Fruit fly (Drosophila melanogaster): ENCODE measurements around the gene Gel.
A peak's percentile ranks its signal among the peaks of the same experiment; 100 is the strongest.
"Not testable (repeated sequence)": the region's sequence is repeated elsewhere in the genome, so short reads cannot be mapped to it uniquely, and the experiment has no call there.

Gene Gel

dm6 chr3R:4211483-4211882 lies 23.5 kb upstream of the Gel start, which contains the start of gene aux:
TSS of gene aux (plus strand) at chr3R:4211783.
- TF ChIP-seq fd59A, ss, CG31627 (GFP tag; optimal IDR thresholded peaks at IDR 0.05): not testable (repeated sequence)

- TF ChIP-seq Ets21C (GFP tag; optimal IDR thresholded peaks at IDR 0.05): peak; percentile 73
- TF ChIP-seq eg (GFP tag; IDR thresholded peaks at IDR 0.05): peak; percentile 95
- TF ChIP-seq pdm3 (GFP tag; optimal IDR thresholded peaks at IDR 0.05): peak; percentile 89
- TF ChIP-seq dsx (GFP tag; optimal IDR thresholded peaks at IDR 0.05; ENCODE audit: poor library complexity, severe bottlenecking): peak; percentile 82
- TF ChIP-seq fkh (GFP tag; optimal IDR thresholded peaks at IDR 0.05): no peak
- peak; percentile 93 for TF ChIP-seq CG7368 (GFP tag; optimal IDR thresholded peaks at IDR 0.05)
- peak; percentile 93 for TF ChIP-seq CG3919 (GFP tag; optimal IDR thresholded peaks at IDR 0.05)
- TF ChIP-seq vri (GFP tag; optimal IDR thresholded peaks at IDR 0.05): peak; percentile 66
- TF ChIP-seq CG32006 (GFP tag; optimal IDR thresholded peaks at IDR 0.05): peak; percentile 87
- peak; percentile 88 for TF ChIP-seq CG8119 (GFP tag; IDR thresholded peaks at IDR 0.05)
- TF ChIP-seq CG11902 (GFP tag; optimal IDR thresholded peaks at IDR 0.05): peak; percentile 92
- peak; percentile 89 for TF ChIP-seq Ets96B (tag; optimal IDR thresholded peaks at IDR 0.05)
- peak; percentile 80 for TF ChIP-seq CG4318 (GFP tag; optimal IDR thresholded peaks at IDR 0.05)
- peak; percentile 47 for TF ChIP-seq CG6854 (GFP tag; optimal IDR thresholded peaks at IDR 0.05)
- peak; percentile 76 for TF ChIP-seq Smox (GFP tag; optimal IDR thresholded peaks at IDR 0.05)
- TF ChIP-seq fd85E (GFP tag; optimal IDR thresholded peaks at IDR 0.05): peak; percentile 55
- TF ChIP-seq OdsH (GFP tag; optimal IDR thresholded peaks at IDR 0.05): peak; percentile 92
- TF ChIP-seq lz (GFP tag; optimal IDR thresholded peaks at IDR 0.05): peak; percentile 87
- peak; percentile 52 for TF ChIP-seq Hr38 (GFP tag; optimal IDR thresholded peaks at IDR 0.05)
- peak; percentile 88 for TF ChIP-seq Sox14 (GFP tag; optimal IDR thresholded peaks at IDR 0.05)
- TF ChIP-seq cyc (GFP tag; optimal IDR thresholded peaks at IDR 0.05): peak; percentile 92
- TF ChIP-seq acj6 (GFP tag; optimal IDR thresholded peaks at IDR 0.05): peak; percentile 91
- peak; percentile 85 for TF ChIP-seq CG8319 (GFP tag; optimal IDR thresholded peaks at IDR 0.05)
- peak; percentile 96 for TF ChIP-seq Eip78C (GFP tag)
- TF ChIP-seq Eip75B (GFP tag; optimal IDR thresholded peaks at IDR 0.05): peak; percentile 91
- peak; percentile 87 for TF ChIP-seq CG6808 (GFP tag; optimal IDR thresholded peaks at IDR 0.05)
- TF ChIP-seq CG16779 (tag; optimal IDR thresholded peaks at IDR 0.05): peak; percentile 65
- TF ChIP-seq ss (GFP tag; optimal IDR thresholded peaks at IDR 0.05): peak; percentile 84 to 90
- peak; percentile 87 for TF ChIP-seq Lpt (GFP tag; optimal IDR thresholded peaks at IDR 0.05)
- peak; percentile 54 to 84 for TF ChIP-seq salr (GFP tag; optimal IDR thresholded peaks at IDR 0.05)
- TF ChIP-seq Sox102F (GFP tag; optimal IDR thresholded peaks at IDR 0.05): peak; percentile 73
- peak; percentile 77 for TF ChIP-seq CG34406 (GFP tag; optimal IDR thresholded peaks at IDR 0.05)
- TF ChIP-seq CG10631 (GFP tag; optimal IDR thresholded peaks at IDR 0.05): peak; percentile 85
- peak; percentile 88 for TF ChIP-seq fd59A (GFP tag; optimal IDR thresholded peaks at IDR 0.05)
- TF ChIP-seq dac (GFP tag; optimal IDR thresholded peaks at IDR 0.05): peak; percentile 83
- peak; percentile 89 for TF ChIP-seq CG1621 (tag; optimal IDR thresholded peaks at IDR 0.05)
- TF ChIP-seq Blimp-1 (GFP tag; optimal IDR thresholded peaks at IDR 0.05): no peak
- peak; percentile 84 for TF ChIP-seq achi (GFP tag; optimal IDR thresholded peaks at IDR 0.05)
- TF ChIP-seq CG10669 (GFP tag; optimal IDR thresholded peaks at IDR 0.05): peak; percentile 88
- TF ChIP-seq Hr4 (GFP tag; optimal IDR thresholded peaks at IDR 0.05): peak; percentile 90
- peak; percentile 88 for TF ChIP-seq Hr39 (GFP tag; optimal IDR thresholded peaks at IDR 0.05)
- TF ChIP-seq spab (GFP tag; optimal IDR thresholded peaks at IDR 0.05): peak; percentile 87
- peak; percentile 81 for TF ChIP-seq esn (GFP tag; optimal IDR thresholded peaks at IDR 0.05)
- TF ChIP-seq CG9139 (GFP tag; optimal IDR thresholded peaks at IDR 0.05): peak; percentile 80
- peak; percentile 86 for TF ChIP-seq topi (GFP tag; optimal IDR thresholded peaks at IDR 0.05)
- peak; percentile 74 for TF ChIP-seq CG11762 (GFP tag; optimal IDR thresholded peaks at IDR 0.05; ENCODE audit: insufficient read depth)
- TF ChIP-seq Gug (GFP tag; IDR thresholded peaks at IDR 0.05): peak; percentile 90
- peak; percentile 90 for TF ChIP-seq CG31627 (GFP tag; optimal IDR thresholded peaks at IDR 0.05)
- peak; percentile 87 for TF ChIP-seq CG3032 (tag; optimal IDR thresholded peaks at IDR 0.05)
Observed at dm6 chr3R:4214038-4214437, 21.0 kb upstream of the Gel start.

Data from whole organism, prepupa.